Fruit fly (Drosophila melanogaster): ENCODE measurements around the gene CG33322.

The CG33322 gene

dm6 chr2L:20796758-20797514 is 19.1 kb downstream of the CG33322 start, which contains the start of gene vari (continued):
- TF ChIP-seq CG13296 (GFP tag; optimal IDR thresholded peaks at IDR 0.05) (peak; percentile 26), B-H2 (GFP tag; optimal IDR thresholded peaks at IDR 0.05) (peak; percentile 55), unc-4 (GFP tag; IDR thresholded peaks at IDR 0.05; ENCODE audit: partially characterized antibody) (peak; percentile 31; the same call in 1 of the 2 replicates), H2.0 (GFP tag; IDR thresholded peaks at IDR 0.05) (no peak), CG12104 (GFP tag; optimal IDR thresholded peaks at IDR 0.05) (peak; percentile 3), BEAF-32 (GFP tag; optimal IDR thresholded peaks at IDR 0.05) (no peak), CG8290 (GFP tag; optimal IDR thresholded peaks at IDR 0.05) (no peak), CG8290 (tag; optimal IDR thresholded peaks at IDR 0.05) (peak in 1 of 2 experiments; percentile 39), CG17359 (tag; optimal IDR thresholded peaks at IDR 0.05) (peak; percentile 1), Dbx (GFP tag; IDR thresholded peaks at IDR 0.05) (peak; percentile 40; the same call in 2 of the 3 replicates), pita (GFP tag; optimal IDR thresholded peaks at IDR 0.05) (peak; percentile 63), Dref (GFP tag; IDR thresholded peaks at IDR 0.05) (0 out of 2 replicates have a peak, but pooled peaks have one; percentile 50), CG13624 (GFP tag; optimal IDR thresholded peaks at IDR 0.05) (peak; percentile 14), CG2199 (GFP tag; IDR thresholded peaks at IDR 0.05) (no peak), nerfin-2 (GFP tag; IDR thresholded peaks at IDR 0.05; ENCODE audit: partially characterized antibody) (0 out of 2 replicates have a peak, but pooled peaks have one; percentile 26), knrl (GFP tag; IDR thresholded peaks at IDR 0.05; ENCODE audit: partially characterized antibody) (no peak), amos (GFP tag; IDR thresholded peaks at IDR 0.05; ENCODE audit: partially characterized antibody) (peak; percentile 19; the same call in 1 of the 2 replicates), scrt (GFP tag; optimal IDR thresholded peaks at IDR 0.05) (peak; percentile 58), lola (GFP tag; optimal IDR thresholded peaks at IDR 0.05) (peak in 1 of 3 experiments; percentile 36), tin (GFP tag; optimal IDR thresholded peaks at IDR 0.05) (no peak), CG9817 (tag; optimal IDR thresholded peaks at IDR 0.05) (peak; percentile 7), Hmr (GFP tag; optimal IDR thresholded peaks at IDR 0.05) (peak; percentile 6), tll (GFP tag; optimal IDR thresholded peaks at IDR 0.05) (no peak), Sry-β (GFP tag; optimal IDR thresholded peaks at IDR 0.05) (peak; percentile 80)

dm6 chr2L:20795774-20796173 is 20.3 kb downstream of the CG33322 start:
- peak; percentile 54 for TF ChIP-seq Elba2 (GFP tag; optimal IDR thresholded peaks at IDR 0.05)
- no peak for TF ChIP-seq zen2 (GFP tag; IDR thresholded peaks at IDR 0.05; ENCODE audit: partially characterized antibody)
- TF ChIP-seq Max (GFP tag; optimal IDR thresholded peaks at IDR 0.05), result no peak
- no peak for TF ChIP-seq sd (tag; optimal IDR thresholded peaks at IDR 0.05)
- TF ChIP-seq cg (GFP tag; optimal IDR thresholded peaks at IDR 0.05), result peak; percentile 12
- no peak for TF ChIP-seq wor (GFP tag; IDR thresholded peaks at IDR 0.05)
- no peak for TF ChIP-seq ham (GFP tag; IDR thresholded peaks at IDR 0.05)
- TF ChIP-seq Adf1 (GFP tag; IDR thresholded peaks at IDR 0.05), result no peak
- TF ChIP-seq CG10543 (GFP tag; optimal IDR thresholded peaks at IDR 0.05), result no peak
- TF ChIP-seq disco-r (GFP tag; optimal IDR thresholded peaks at IDR 0.05), result no peak
- TF ChIP-seq zfh1 (GFP tag; IDR thresholded peaks at IDR 0.05), result 0 out of 3 replicates have a peak, but pooled peaks have one; percentile 4
- TF ChIP-seq B-H2 (GFP tag; optimal IDR thresholded peaks at IDR 0.05), result no peak
- TF ChIP-seq sens (GFP tag), result no peak
- TF ChIP-seq jumu (GFP tag; optimal IDR thresholded peaks at IDR 0.05), result no peak
- peak; percentile 74 for TF ChIP-seq CG13894 (tag; optimal IDR thresholded peaks at IDR 0.05)
- TF ChIP-seq CG3995 (GFP tag; optimal IDR thresholded peaks at IDR 0.05), result no peak
- peak in 1 of 2 experiments; percentile 64 for TF ChIP-seq Pdp1 (GFP tag; optimal IDR thresholded peaks at IDR 0.05)

Data from whole organism, embryonic.